Worm (Caenorhabditis elegans) whole organism, L3 larva: Measurements from ENCODE around the gene vps-11.

Experiments
- R02D3.7 ChIP-seq: fragments of 150-350 bp; optimal IDR thresholded peaks from 2 replicates; lab custom pipeline; 2014; ENCODE audit warnings: missing biosample characterization, missing genetic modification characterization
- aly-2 ChIP-seq: fragments of 150-350 bp; optimal IDR thresholded peaks from 2 replicates; lab custom pipeline; 2014; ENCODE audit warnings: missing biosample characterization, missing genetic modification characterization
- ceh-28 ChIP-seq: fragments of 150-350 bp; optimal IDR thresholded peaks from 2 replicates; lab custom pipeline; 2014; ENCODE audit warnings: missing biosample characterization, missing genetic modification reagents, missing genetic modification characterization
- ceh-82 ChIP-seq: fragments of 150-350 bp; optimal IDR thresholded peaks from 2 replicates; lab custom pipeline; 2014; ENCODE audit warnings: missing biosample characterization, missing genetic modification characterization
- daf-12 ChIP-seq: fragments of 150-350 bp; optimal IDR thresholded peaks from 2 replicates; lab custom pipeline; 2014; ENCODE audit warnings: missing biosample characterization, missing genetic modification reagents, missing genetic modification characterization
- egl-5 ChIP-seq: fragments of 150-350 bp; optimal IDR thresholded peaks from 2 replicates; lab custom pipeline; 2017; ENCODE audit warnings: missing biosample characterization, missing genetic modification reagents, missing genetic modification characterization, inconsistent platforms
- elt-2 ChIP-seq: sonication (generic microtip); optimal IDR thresholded peaks from 2 replicates; lab custom pipeline; 2016; ENCODE audit warnings: missing genetic modification reagents, mild to moderate bottlenecking, missing genetic modification characterization, missing compliant biosample characterization
- elt-3 ChIP-seq, 3 experiments: fragments of 150-350 bp in 1 of 3; sonication (generic microtip) in 2 of 3; optimal IDR thresholded peaks; 2 replicates in 2 of 3; 4 replicates in 1 of 3; lab custom pipeline; 2014 to 2017; ENCODE audit warnings: missing biosample characterization in 3 of 3, missing genetic modification characterization in 3 of 3
- eor-1 ChIP-seq, 2 experiments: fragments of 150-350 bp; optimal IDR thresholded peaks; 2 replicates each; lab custom pipeline; 2014 to 2018; ENCODE audit warnings: missing biosample characterization in 2 of 2, missing genetic modification characterization in 2 of 2
- fkh-10 ChIP-seq: sonication (generic microtip); optimal IDR thresholded peaks from 2 replicates; lab custom pipeline; 2017; ENCODE audit warnings: missing biosample characterization, missing genetic modification reagents, missing genetic modification characterization
- fos-1 ChIP-seq: fragments of 150-350 bp; optimal IDR thresholded peaks from 2 replicates; lab custom pipeline; 2014; ENCODE audit warnings: missing biosample characterization, missing genetic modification characterization
- hmg-11 ChIP-seq: sonication (generic microtip); optimal IDR thresholded peaks from 2 replicates; lab custom pipeline; 2016; ENCODE audit warnings: missing genetic modification characterization, missing compliant biosample characterization
- lin-15B ChIP-seq: fragments of 150-350 bp; optimal IDR thresholded peaks from 2 replicates; lab custom pipeline; 2014; ENCODE audit warnings: missing biosample characterization, missing genetic modification characterization
- lin-39 ChIP-seq: fragments of 150-350 bp; optimal IDR thresholded peaks from 2 replicates; lab custom pipeline; 2018; ENCODE audit warnings: missing biosample characterization, missing genetic modification reagents, missing genetic modification characterization
- lsy-12 ChIP-seq: sonication (generic microtip); optimal IDR thresholded peaks from 2 replicates; lab custom pipeline; 2016; ENCODE audit warnings: mild to moderate bottlenecking, missing genetic modification characterization, missing compliant biosample characterization
- mml-1 ChIP-seq: fragments of 150-350 bp; sonication (generic microtip); optimal IDR thresholded peaks from 3 replicates; lab custom pipeline; 2014; ENCODE audit warnings: missing biosample characterization, missing genetic modification characterization
- nfya-1 ChIP-seq: sonication (generic microtip); optimal IDR thresholded peaks from 2 replicates; lab custom pipeline; 2017; ENCODE audit warnings: missing genetic modification characterization, mild to moderate bottlenecking, missing compliant biosample characterization, antibody characterized with exemption, moderate library complexity; ENCODE audit not compliant: insufficient read depth
- nhr-11 ChIP-seq: fragments of 150-350 bp; optimal IDR thresholded peaks from 2 replicates; lab custom pipeline; 2014; ENCODE audit warnings: missing biosample characterization, missing genetic modification characterization
- nhr-23 ChIP-seq: fragments of 150-350 bp; optimal IDR thresholded peaks from 2 replicates; lab custom pipeline; 2014; ENCODE audit warnings: missing biosample characterization, missing genetic modification reagents, missing genetic modification characterization
- nhr-25 ChIP-seq: sonication (generic microtip); optimal IDR thresholded peaks from 2 replicates; lab custom pipeline; 2017; ENCODE audit warnings: missing biosample characterization, missing genetic modification characterization
- nhr-28 ChIP-seq: fragments of 150-350 bp; optimal IDR thresholded peaks from 2 replicates; lab custom pipeline; 2014; ENCODE audit warnings: missing biosample characterization, missing genetic modification characterization
- nhr-67 ChIP-seq: fragments of 150-350 bp; optimal IDR thresholded peaks from 2 replicates; lab custom pipeline; 2014; ENCODE audit warnings: missing biosample characterization, missing genetic modification characterization
- nhr-76 ChIP-seq: fragments of 150-350 bp; sonication (generic microtip); optimal IDR thresholded peaks from 5 replicates; lab custom pipeline; 2014; ENCODE audit warnings: missing biosample characterization, missing genetic modification characterization
- nhr-77 ChIP-seq: fragments of 150-350 bp; optimal IDR thresholded peaks from 2 replicates; lab custom pipeline; 2014; ENCODE audit warnings: missing biosample characterization, missing genetic modification characterization
- pha-4 ChIP-seq: fragments of 150-350 bp; optimal IDR thresholded peaks from 2 replicates; lab custom pipeline; 2014; ENCODE audit warnings: missing biosample characterization, missing genetic modification reagents, missing genetic modification characterization
- pqm-1 ChIP-seq: fragments of 150-350 bp; optimal IDR thresholded peaks from 2 replicates; lab custom pipeline; 2017; ENCODE audit warnings: missing biosample characterization, missing genetic modification characterization, inconsistent platforms
- sea-2 ChIP-seq: fragments of 150-350 bp; sonication (generic microtip); optimal IDR thresholded peaks from 4 replicates; lab custom pipeline; 2014; ENCODE audit warnings: missing biosample characterization, missing genetic modification reagents, missing genetic modification characterization
- skn-1 ChIP-seq: fragments of 150-350 bp; optimal IDR thresholded peaks from 2 replicates; lab custom pipeline; 2014; ENCODE audit warnings: missing biosample characterization, missing genetic modification characterization
- snpc-4 ChIP-seq: fragments of 150-350 bp; optimal IDR thresholded peaks from 2 replicates; lab custom pipeline; 2014; ENCODE audit warnings: missing biosample characterization, missing genetic modification characterization
- tbx-2 ChIP-seq: sonication (generic microtip); optimal IDR thresholded peaks from 2 replicates; lab custom pipeline; 2016; ENCODE audit warnings: mild to moderate bottlenecking, missing genetic modification characterization, missing compliant biosample characterization
- unc-62 ChIP-seq: fragments of 150-350 bp; sonication (generic microtip); optimal IDR thresholded peaks from 4 replicates; lab custom pipeline; 2014; ENCODE audit warnings: missing biosample characterization, missing genetic modification reagents, missing genetic modification characterization
- zag-1 ChIP-seq: fragments of 150-350 bp; optimal IDR thresholded peaks from 2 replicates; lab custom pipeline; 2014; ENCODE audit warnings: missing biosample characterization, missing genetic modification characterization
- ztf-11 ChIP-seq: fragments of 150-350 bp; optimal IDR thresholded peaks from 2 replicates; lab custom pipeline; 2014; ENCODE audit warnings: missing biosample characterization, missing genetic modification characterization
- ztf-4 ChIP-seq: fragments of 150-350 bp; optimal IDR thresholded peaks from 2 replicates; lab custom pipeline; 2014; ENCODE audit warnings: missing biosample characterization, missing genetic modification characterization

The vps-11 gene

DNA sequence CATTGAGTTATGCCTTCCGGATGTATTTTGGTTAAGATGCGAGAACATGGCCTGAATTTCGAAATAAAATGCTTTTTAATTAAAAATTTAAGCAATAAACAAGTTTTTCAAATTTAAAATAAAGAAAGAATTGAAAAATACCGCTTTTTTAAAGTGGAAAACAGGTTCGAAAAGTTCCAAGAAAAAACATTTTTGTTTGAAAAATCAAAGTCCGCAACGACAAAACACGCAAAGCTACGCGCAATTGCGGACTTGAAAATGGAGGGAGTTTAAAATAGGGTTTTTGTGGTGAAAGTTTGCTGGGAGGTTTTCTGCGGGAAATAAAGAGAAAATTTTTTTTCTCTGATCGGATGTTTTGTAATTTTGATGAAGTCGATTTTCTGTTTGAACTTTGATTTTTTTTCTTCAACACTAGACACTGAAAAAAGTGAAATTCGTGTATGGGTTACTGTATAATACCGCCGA lies 5.2 kb upstream of the vps-11 start, which contains the start of gene npp-19 (continued):
- TF ChIP-seq elt-2 (peak; percentile 17), ceh-28 (tag; lab: Kevin White, UChicago) (peak; percentile 58)

DNA sequence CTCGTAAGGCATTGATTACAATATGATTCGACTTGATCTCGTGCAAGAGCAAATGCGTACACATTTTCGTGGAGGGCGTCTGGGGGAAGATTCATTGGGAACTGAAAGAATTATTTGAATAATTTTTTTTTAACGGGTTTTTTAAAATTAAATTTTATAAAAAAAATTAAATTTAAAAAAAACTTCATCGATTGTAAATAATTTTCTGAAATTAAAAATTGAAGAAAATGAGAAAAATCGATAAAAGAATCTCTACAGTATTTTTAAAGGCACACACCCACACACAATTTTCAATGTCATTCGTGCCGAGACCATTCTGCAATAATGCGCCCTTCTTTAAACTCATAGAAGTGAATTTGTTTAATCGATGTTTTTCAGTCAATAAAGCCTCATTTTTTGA lies 2.9 kb upstream of the vps-11 start, which contains the start of gene set-14:
TSS of gene set-14 (minus strand) at position 101 of the 400 bp plus-strand sequence.
- TF ChIP-seq pha-4 (tag; lab: Kevin White, UChicago), result no peak
- no peak for TF ChIP-seq skn-1 (tag; lab: Kevin White, UChicago)
- TF ChIP-seq nhr-67 (tag; lab: Kevin White, UChicago), result no peak
- TF ChIP-seq ztf-4, result no peak
- TF ChIP-seq daf-12 (tag; lab: Kevin White, UChicago), result no peak
- TF ChIP-seq lsy-12 (tag; lab: Kevin White, UChicago), result no peak
- TF ChIP-seq nhr-11 (tag; lab: Kevin White, UChicago), result no peak
- TF ChIP-seq unc-62 (GFP tag; lab: Kevin White, UChicago), result no peak
- TF ChIP-seq ztf-11 (tag; lab: Kevin White, UChicago), result no peak

DNA sequence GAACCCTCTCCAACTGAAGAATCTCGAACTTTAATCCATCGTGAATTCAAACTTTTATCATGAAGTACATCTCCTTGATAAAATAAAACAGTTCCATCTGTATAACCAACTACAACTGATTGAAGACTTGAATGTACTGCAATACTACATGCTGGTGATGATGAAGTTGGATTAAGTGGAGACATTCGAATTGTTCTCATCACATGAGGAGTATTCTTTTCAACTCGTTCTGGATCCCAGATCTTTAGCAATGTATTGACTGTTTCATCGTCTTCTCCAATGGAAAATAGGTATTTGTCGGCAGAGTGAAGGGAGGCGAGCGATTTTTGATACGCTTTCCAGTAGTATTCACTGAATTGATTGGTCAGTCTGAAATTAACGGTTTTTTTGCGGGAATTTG lies 682 bp downstream of the vps-11 start:
- no peak for TF ChIP-seq nhr-28 (tag; lab: Kevin White, UChicago)
- TF ChIP-seq mml-1 (tag; lab: Kevin White, UChicago), result no peak
- TF ChIP-seq snpc-4 (tag; lab: Kevin White, UChicago), result no peak
- TF ChIP-seq nhr-76, result no peak
- TF ChIP-seq hmg-11, result no peak
- no peak for TF ChIP-seq fkh-10 (GFP tag; lab: Kevin White, UChicago)
- no peak for TF ChIP-seq fos-1
- TF ChIP-seq lsy-12 (tag; lab: Kevin White, UChicago), result no peak
- TF ChIP-seq nhr-25 (tag; lab: Kevin White, UChicago), result no peak
- no peak for TF ChIP-seq sea-2 (GFP tag; lab: Kevin White, UChicago)

DNA sequence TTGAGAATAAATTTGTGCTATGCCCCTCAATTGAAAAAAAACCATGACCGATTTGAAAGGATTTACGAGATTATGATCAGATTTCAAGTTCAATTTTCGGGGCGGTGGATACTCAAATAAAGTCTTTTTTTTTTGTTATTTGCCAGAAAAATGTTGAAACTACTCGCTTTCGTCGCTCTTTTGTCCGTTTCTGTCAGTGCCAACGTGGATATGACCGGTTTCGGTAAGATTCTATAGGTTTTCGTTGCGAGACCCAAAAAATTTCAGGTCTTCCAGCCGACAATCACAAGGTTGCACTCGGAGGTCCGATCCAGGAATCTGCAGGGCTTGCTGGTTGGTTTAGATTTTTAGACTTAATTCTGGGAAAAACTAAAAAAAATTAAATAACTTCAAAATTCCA lies 6.1 kb downstream of the vps-11 start, which contains the start of gene tag-209:
TSS of gene tag-209 (plus strand) at position 73 of the 400 bp plus-strand sequence.
- TF ChIP-seq snpc-4 (tag; lab: Kevin White, UChicago) (no peak), lin-39 (no peak), nhr-23 (tag; lab: Kevin White, UChicago) (no peak), nfya-1 (no peak), fos-1 (no peak), aly-2 (tag; lab: Kevin White, UChicago) (no peak), pha-4 (tag; lab: Kevin White, UChicago) (no peak), egl-5 (tag; lab: Kevin White, UChicago) (no peak), nhr-76 (no peak), skn-1 (tag; lab: Kevin White, UChicago) (no peak), R02D3.7 (tag; lab: Kevin White, UChicago) (no peak), daf-12 (tag; lab: Kevin White, UChicago) (no peak), nhr-11 (tag; lab: Kevin White, UChicago) (no peak), ztf-4 (no peak), sea-2 (GFP tag; lab: Kevin White, UChicago) (no peak), elt-3 (tag; optimal IDR thresholded peaks at IDR 0.05; lab: Kevin White, UChicago) (no peak), nhr-67 (tag; lab: Kevin White, UChicago) (no peak), nhr-28 (tag; lab: Kevin White, UChicago) (no peak), tbx-2 (tag; lab: Kevin White, UChicago) (no peak), ztf-11 (tag; lab: Kevin White, UChicago) (no peak)

DNA sequence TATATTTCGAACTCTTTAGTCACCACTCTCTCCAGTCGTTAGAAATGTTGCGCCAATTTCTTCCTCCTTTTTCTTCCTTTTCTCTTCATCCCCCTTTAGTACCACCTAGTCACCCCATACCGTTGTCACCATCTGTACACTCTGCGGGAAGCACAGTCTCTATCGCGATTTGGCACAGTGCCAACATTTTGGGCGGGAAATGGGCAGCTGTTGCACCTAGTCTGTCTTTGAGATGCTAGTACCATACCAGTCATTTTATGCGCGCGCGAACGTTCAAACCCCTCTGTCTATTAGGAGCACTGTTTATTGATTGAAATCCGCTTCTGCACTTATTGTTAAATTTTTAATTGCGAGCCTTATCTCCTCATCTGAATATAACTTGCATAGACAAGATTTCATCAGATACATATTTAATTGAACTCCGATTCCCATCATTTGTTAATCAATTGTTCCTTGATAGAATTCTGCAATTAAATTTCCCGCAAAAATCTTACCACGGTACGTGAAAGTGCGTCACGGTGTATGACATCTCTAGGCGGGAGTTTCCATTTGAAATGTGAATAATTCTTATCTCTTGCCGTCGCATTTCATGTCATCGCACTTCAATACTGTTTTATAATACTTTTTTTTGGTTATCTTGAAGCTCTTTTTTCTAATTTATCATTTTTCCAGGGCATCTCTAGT lies 8.4 kb downstream of the vps-11 start, which contains the start of gene cdl-1:
TSS of gene cdl-1 (plus strand) at position 673 of the 684 bp plus-strand sequence.
- TF ChIP-seq nhr-25 (tag; lab: Kevin White, UChicago), result peak; percentile 67
- TF ChIP-seq ceh-82 (tag; lab: Kevin White, UChicago), result no peak
- TF ChIP-seq zag-1 (tag; lab: Kevin White, UChicago), result no peak
- no peak for TF ChIP-seq fkh-10 (GFP tag; lab: Kevin White, UChicago)
- peak; percentile 12 for TF ChIP-seq pqm-1 (tag; lab: Kevin White, UChicago)
- peak; percentile 8 for TF ChIP-seq egl-5 (tag; lab: Kevin White, UChicago)
- TF ChIP-seq ztf-4, result no peak
- TF ChIP-seq snpc-4 (tag; lab: Kevin White, UChicago), result peak; percentile 80
- peak; percentile 23 for TF ChIP-seq R02D3.7 (tag; lab: Kevin White, UChicago)
- peak; percentile 59 for TF ChIP-seq elt-2
- peak; percentile 69 for TF ChIP-seq nfya-1
- TF ChIP-seq pha-4 (tag; lab: Kevin White, UChicago), result peak; percentile 76
- TF ChIP-seq ztf-11 (tag; lab: Kevin White, UChicago), result no peak
- TF ChIP-seq nhr-77 (tag; lab: Kevin White, UChicago), result no peak
- peak; percentile 39 for TF ChIP-seq hmg-11
- peak; percentile 73 for TF ChIP-seq nhr-23 (tag; lab: Kevin White, UChicago)
- TF ChIP-seq lin-15B, result peak; percentile 75
- TF ChIP-seq eor-1 (tag; optimal IDR thresholded peaks at IDR 0.05; lab: Kevin White, UChicago), result no peak
- TF ChIP-seq aly-2 (tag; lab: Kevin White, UChicago), result no peak
- peak; percentile 19 for TF ChIP-seq lin-39
